Fruit fly (Drosophila melanogaster): Measurements from ENCODE around the gene CG6005.

CG6005 gene

dm6 chr3R:19056884-19057283, 33.1 kb upstream of the CG6005 start (continued):
- no peak for TF ChIP-seq acj6 (GFP tag; optimal IDR thresholded peaks at IDR 0.05)
- TF ChIP-seq CG11762 (GFP tag; optimal IDR thresholded peaks at IDR 0.05; ENCODE audit: insufficient read depth), result no peak
- no peak for TF ChIP-seq CG3032 (tag; optimal IDR thresholded peaks at IDR 0.05)
- TF ChIP-seq CG6163 (GFP tag; IDR thresholded peaks at IDR 0.05), result 0 out of 3 replicates have a peak, but pooled peaks have one; percentile 44
- TF ChIP-seq fd59A (GFP tag; optimal IDR thresholded peaks at IDR 0.05), result no peak
- no peak for TF ChIP-seq CG4318 (GFP tag; optimal IDR thresholded peaks at IDR 0.05)
- TF ChIP-seq CG6792 (GFP tag; optimal IDR thresholded peaks at IDR 0.05), result no peak
- no peak for TF ChIP-seq Met (GFP tag; optimal IDR thresholded peaks at IDR 0.05)
- TF ChIP-seq topi (GFP tag; optimal IDR thresholded peaks at IDR 0.05), result no peak
- TF ChIP-seq CG9139 (GFP tag; optimal IDR thresholded peaks at IDR 0.05), result peak; percentile 2
- no peak for TF ChIP-seq Sox15 (GFP tag; optimal IDR thresholded peaks at IDR 0.05)
- TF ChIP-seq vri (GFP tag; optimal IDR thresholded peaks at IDR 0.05), result no peak

dm6 chr3R:19054839-19055238, 31.0 kb upstream of the CG6005 start:
- TF ChIP-seq Met (GFP tag; optimal IDR thresholded peaks at IDR 0.05) (peak; percentile 39), Eip78C (GFP tag) (peak; percentile 30), dac (GFP tag; optimal IDR thresholded peaks at IDR 0.05) (no peak)

- TF ChIP-seq Ets21C (GFP tag; optimal IDR thresholded peaks at IDR 0.05), result no peak
- no peak for TF ChIP-seq CG10669 (GFP tag; optimal IDR thresholded peaks at IDR 0.05)
- TF ChIP-seq Eip75B (GFP tag; optimal IDR thresholded peaks at IDR 0.05), result no peak
- TF ChIP-seq acj6 (GFP tag; optimal IDR thresholded peaks at IDR 0.05), result no peak
Measured at dm6 chr3R:19052475-19052874, 28.6 kb upstream of the CG6005 start.

- TF ChIP-seq Hr4 (GFP tag; optimal IDR thresholded peaks at IDR 0.05) (no peak), vri (GFP tag; optimal IDR thresholded peaks at IDR 0.05) (peak; percentile 67), svp (GFP tag) (no peak), salr (GFP tag; optimal IDR thresholded peaks at IDR 0.05) (no peak), fd85E (GFP tag; optimal IDR thresholded peaks at IDR 0.05) (no peak), CG32006 (GFP tag; optimal IDR thresholded peaks at IDR 0.05) (no peak)
Measured at dm6 chr3R:19051247-19051646, 27.4 kb upstream of the CG6005 start.

dm6 chr3R:19044638-19045037, 20.8 kb upstream of the CG6005 start:
- TF ChIP-seq CG3919 (GFP tag; optimal IDR thresholded peaks at IDR 0.05) (no peak), Eip93F (GFP tag; optimal IDR thresholded peaks at IDR 0.05) (no peak), CG9139 (GFP tag; optimal IDR thresholded peaks at IDR 0.05) (no peak), dsx (GFP tag; optimal IDR thresholded peaks at IDR 0.05; ENCODE audit: poor library complexity, severe bottlenecking) (no peak), fd59A (GFP tag; optimal IDR thresholded peaks at IDR 0.05) (no peak), Eip78C (GFP tag) (no peak), Blimp-1 (GFP tag; optimal IDR thresholded peaks at IDR 0.05) (no peak), Eip75B (GFP tag; optimal IDR thresholded peaks at IDR 0.05) (no peak), CG15336 (GFP tag; IDR thresholded peaks at IDR 0.05) (no peak), Sox14 (GFP tag; optimal IDR thresholded peaks at IDR 0.05) (no peak), topi (GFP tag; optimal IDR thresholded peaks at IDR 0.05) (no peak), OdsH (GFP tag; optimal IDR thresholded peaks at IDR 0.05) (no peak)

- TF ChIP-seq eg (GFP tag; IDR thresholded peaks at IDR 0.05) (no peak), CG1621 (tag; optimal IDR thresholded peaks at IDR 0.05) (no peak), acj6 (GFP tag; optimal IDR thresholded peaks at IDR 0.05) (no peak), dsx (GFP tag; optimal IDR thresholded peaks at IDR 0.05; ENCODE audit: poor library complexity, severe bottlenecking) (no peak), CG34406 (GFP tag; optimal IDR thresholded peaks at IDR 0.05) (no peak), CG8119 (GFP tag; IDR thresholded peaks at IDR 0.05) (no peak)
Measured at dm6 chr3R:19040685-19041084, 16.9 kb upstream of the CG6005 start.
